Worm (Caenorhabditis elegans): Measurements from ENCODE around the gene gpx-3.
A peak's percentile ranks its signal among the peaks of the same experiment; 100 is the strongest.

DNA sequence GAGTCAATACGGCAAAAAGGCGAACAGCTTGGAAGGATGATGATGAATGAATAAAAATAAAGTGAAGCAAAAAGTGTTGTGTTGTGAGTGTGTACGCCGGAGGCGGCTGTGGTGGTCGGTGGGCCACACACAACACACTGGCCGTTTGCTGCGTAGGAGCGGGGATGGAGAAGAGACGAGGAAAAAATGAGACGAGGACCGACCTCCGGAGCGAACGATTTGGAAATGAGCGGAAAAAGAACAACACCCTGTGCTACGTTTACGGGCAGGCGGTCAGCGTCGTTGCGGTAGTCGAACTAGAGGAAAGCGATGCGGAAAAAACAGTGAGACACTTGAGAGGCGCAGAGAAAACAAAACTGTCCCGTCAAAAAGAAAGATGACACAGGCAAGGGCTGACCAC, 49.4 kb downstream of the gpx-3 start:
- TF ChIP-seq elt-1 (tag; optimal IDR thresholded peaks at IDR 0.05) (no peak), dmd-4 (tag; optimal IDR thresholded peaks at IDR 0.05) (no peak), aly-2 (tag; optimal IDR thresholded peaks at IDR 0.05) (no peak), nhr-237 (tag; optimal IDR thresholded peaks at IDR 0.05) (no peak), unc-62 (GFP tag; optimal IDR thresholded peaks at IDR 0.05) (no peak), unc-55 (GFP tag; optimal IDR thresholded peaks at IDR 0.05) (no peak), nhr-12 (tag; optimal IDR thresholded peaks at IDR 0.05) (no peak), ceh-16 (tag; optimal IDR thresholded peaks at IDR 0.05) (no peak), lin-13 (GFP tag; optimal IDR thresholded peaks at IDR 0.05) (no peak), peb-1 (tag; optimal IDR thresholded peaks at IDR 0.05) (peak; percentile 34), R02D3.7 (tag; optimal IDR thresholded peaks at IDR 0.05) (no peak), nhr-25 (tag; optimal IDR thresholded peaks at IDR 0.05) (no peak), F13H6.1 (tag; optimal IDR thresholded peaks at IDR 0.05) (no peak), lin-11 (tag; optimal IDR thresholded peaks at IDR 0.05) (no peak)
